Fruit fly (Drosophila melanogaster) whole organism, wandering third instar larva: ENCODE measurements around the gene TwdlC.

Experiments
- CG32264 ChIP-seq: fragments of 200-800 bp; sonication (Bioruptor generic); optimal IDR thresholded peaks from 2 replicates; lab custom pipeline; 2016; ENCODE audit warnings: missing biosample characterization, missing genetic modification characterization
- CG9705 ChIP-seq: fragments of 200-800 bp; sonication (Bioruptor generic); optimal IDR thresholded peaks from 2 replicates; lab custom pipeline; 2018; ENCODE audit warnings: missing biosample characterization, mild to moderate bottlenecking, missing genetic modification characterization
- Dfd ChIP-seq: fragments of >200 bp; optimal IDR thresholded peaks from 2 replicates; lab custom pipeline; 2017; ENCODE audit warnings: missing biosample characterization, missing genetic modification characterization
- Dif ChIP-seq: fragments of 200-275, 200-300 bp; sonication (Bioruptor generic); optimal IDR thresholded peaks from 2 replicates; lab custom pipeline; 2018; ENCODE audit warnings: missing biosample characterization, missing genetic modification characterization; ENCODE audit not compliant: partially characterized antibody
- GATAd ChIP-seq: sonication (Bioruptor generic); optimal IDR thresholded peaks from 2 replicates; lab custom pipeline; 2016; ENCODE audit warnings: missing biosample characterization, missing genetic modification characterization
- HLH106 ChIP-seq: fragments of 200-800 bp; optimal IDR thresholded peaks from 3 replicates; lab custom pipeline; 2019; ENCODE audit warnings: missing biosample characterization, mild to moderate bottlenecking, missing genetic modification characterization, moderate library complexity
- Hnf4 ChIP-seq: fragments of 200-800 bp; sonication (Bioruptor generic); optimal IDR thresholded peaks from 2 replicates; lab custom pipeline; 2016; ENCODE audit warnings: missing biosample characterization, mild to moderate bottlenecking, missing genetic modification characterization
- Hr78 ChIP-seq: fragments of >200 bp; optimal IDR thresholded peaks from 2 replicates; lab custom pipeline; 2017; ENCODE audit warnings: missing biosample characterization, missing genetic modification characterization
- Hr83 ChIP-seq: fragments of 200-300 bp; sonication (Bioruptor generic); optimal IDR thresholded peaks from 2 replicates; lab custom pipeline; 2016; ENCODE audit warnings: missing biosample characterization, mild to moderate bottlenecking, missing genetic modification characterization, moderate library complexity; ENCODE audit not compliant: poor library complexity, severe bottlenecking
- Myc ChIP-seq: fragments of >200 bp; optimal IDR thresholded peaks from 2 replicates; lab custom pipeline; 2017
- Rel ChIP-seq, 2 experiments: fragments of 200-800 bp; sonication (Bioruptor generic) in 1 of 2; optimal IDR thresholded peaks; 2 replicates in 1 of 2; 3 replicates in 1 of 2; lab custom pipeline; 2016 to 2019; ENCODE audit warnings: mild to moderate bottlenecking in 2 of 2, missing biosample characterization in 2 of 2, missing genetic modification characterization in 2 of 2, moderate library complexity in 1 of 2
- Sp1 ChIP-seq: fragments of 200-800 bp; sonication (Bioruptor generic); optimal IDR thresholded peaks from 3 replicates; lab custom pipeline; 2019; ENCODE audit warnings: missing biosample characterization, mild to moderate bottlenecking, missing genetic modification characterization, moderate library complexity
- Vsx2 ChIP-seq: fragments of 200-300, 225-300 bp; sonication (Bioruptor generic); optimal IDR thresholded peaks from 2 replicates; lab custom pipeline; 2018; ENCODE audit warnings: missing biosample characterization, missing genetic modification characterization; ENCODE audit not compliant: partially characterized antibody
- br ChIP-seq: fragments of 200-800 bp; sonication (Bioruptor generic); optimal IDR thresholded peaks from 2 replicates; lab custom pipeline; 2016; ENCODE audit warnings: missing biosample characterization, missing genetic modification characterization
- brk ChIP-seq: fragments of 200-800 bp; sonication (Bioruptor generic); optimal IDR thresholded peaks from 2 replicates; lab custom pipeline; 2016; ENCODE audit warnings: missing biosample characterization, mild to moderate bottlenecking, missing genetic modification characterization
- dmrt93B ChIP-seq: fragments of 200-800 bp; sonication (Bioruptor generic); optimal IDR thresholded peaks from 2 replicates; lab custom pipeline; 2018; ENCODE audit warnings: missing biosample characterization, mild to moderate bottlenecking, missing genetic modification characterization
- ey ChIP-seq: fragments of 200-800 bp; sonication (Bioruptor generic); optimal IDR thresholded peaks from 2 replicates; lab custom pipeline; 2016; ENCODE audit warnings: missing biosample characterization, missing genetic modification characterization
- foxo ChIP-seq, 2 experiments: fragments of 200-800 bp; sonication (Bioruptor generic); optimal IDR thresholded peaks; 2 replicates in 1 of 2; 3 replicates in 1 of 2; lab custom pipeline; 2016 to 2017; ENCODE audit warnings: missing biosample characterization in 2 of 2, missing genetic modification characterization in 2 of 2
- fru ChIP-seq: fragments of 200-800 bp; sonication (Bioruptor generic); optimal IDR thresholded peaks from 3 replicates; lab custom pipeline; 2016; ENCODE audit warnings: missing biosample characterization, mild to moderate bottlenecking, missing genetic modification characterization
- h ChIP-seq: fragments of 200-800 bp; sonication (Bioruptor generic); optimal IDR thresholded peaks from 3 replicates; lab custom pipeline; 2016; ENCODE audit warnings: missing biosample characterization, mild to moderate bottlenecking, missing genetic modification characterization
- jim ChIP-seq: fragments of 175-275, 200-325 bp; sonication (Bioruptor generic); optimal IDR thresholded peaks from 2 replicates; lab custom pipeline; 2016; ENCODE audit warnings: missing biosample characterization, mild to moderate bottlenecking, missing genetic modification characterization
- lola ChIP-seq: fragments of >200 bp; optimal IDR thresholded peaks from 2 replicates; lab custom pipeline; 2017; ENCODE audit warnings: missing biosample characterization, missing genetic modification characterization
- pan ChIP-seq: fragments of >200 bp; optimal IDR thresholded peaks from 2 replicates; lab custom pipeline; 2017
- psq ChIP-seq: fragments of 200-800 bp; sonication (Bioruptor generic); optimal IDR thresholded peaks from 3 replicates; lab custom pipeline; 2017; ENCODE audit warnings: missing biosample characterization, mild to moderate bottlenecking, missing genetic modification characterization, moderate library complexity
- rgr ChIP-seq: fragments of 200-800 bp; sonication (Bioruptor generic); optimal IDR thresholded peaks from 3 replicates; lab custom pipeline; 2016; ENCODE audit warnings: missing biosample characterization, mild to moderate bottlenecking, missing genetic modification characterization
- sage ChIP-seq: fragments of 200-800 bp; sonication (Bioruptor generic); optimal IDR thresholded peaks from 2 replicates; lab custom pipeline; 2016; ENCODE audit warnings: missing biosample characterization, mild to moderate bottlenecking, missing genetic modification characterization
- tai ChIP-seq: sonication (Bioruptor generic); optimal IDR thresholded peaks from 2 replicates; lab custom pipeline; 2016; ENCODE audit warnings: missing biosample characterization, missing genetic modification characterization
- usp ChIP-seq: fragments of >200 bp; optimal IDR thresholded peaks from 2 replicates; lab custom pipeline; 2017; ENCODE audit warnings: missing biosample characterization, missing genetic modification characterization
- woc ChIP-seq: sonication (Bioruptor generic); optimal IDR thresholded peaks from 2 replicates; lab custom pipeline; 2016; ENCODE audit warnings: missing biosample characterization, mild to moderate bottlenecking, missing genetic modification characterization

TwdlC gene

dm6 chr3R:26996642-26997041 is 2.0 kb downstream of the TwdlC start, which contains the start of gene RYa-R:
Gene RYa-R (plus strand): TSS chr3R:26996980.
- TF ChIP-seq Hr78 (GFP tag; lab: Kevin White, UChicago) (no peak), usp (no peak), Hr83 (GFP tag; lab: Kevin White, UChicago) (no peak), GATAd (no peak), lola (no peak), rgr (GFP tag; lab: Kevin White, UChicago) (no peak), sage (GFP tag; lab: Kevin White, UChicago) (no peak), brk (GFP tag; lab: Kevin White, UChicago) (no peak), jim (GFP tag; lab: Kevin White, UChicago) (no peak), Myc (lab: Kevin White, UChicago) (no peak), ey (GFP tag; lab: Kevin White, UChicago) (no peak), fru (no peak), CG32264 (GFP tag; lab: Kevin White, UChicago) (no peak), Hnf4 (GFP tag; lab: Kevin White, UChicago) (no peak), tai (GFP tag; lab: Kevin White, UChicago) (no peak)

dm6 chr3R:26999452-26999851 is 4.8 kb downstream of the TwdlC start, which contains the start of gene CG31077:
Gene CG31077 (plus strand): TSS chr3R:26999752.
- no peak for TF ChIP-seq Sp1 (GFP tag; lab: Kevin White, UChicago)
- TF ChIP-seq dmrt93B (GFP tag; lab: Kevin White, UChicago) = no peak
- no peak for TF ChIP-seq CG9705 (GFP tag; lab: Kevin White, UChicago)

- TF ChIP-seq usp = no peak
- no peak for TF ChIP-seq jim (GFP tag; lab: Kevin White, UChicago)
- TF ChIP-seq lola = no peak
- no peak for TF ChIP-seq dmrt93B (GFP tag; lab: Kevin White, UChicago)
- no peak for TF ChIP-seq ey (GFP tag; lab: Kevin White, UChicago)
- no peak for TF ChIP-seq Rel (GFP tag; optimal IDR thresholded peaks at IDR 0.05; lab: Kevin White, UChicago)
- no peak for TF ChIP-seq Rel (tag; optimal IDR thresholded peaks at IDR 0.05; lab: Kevin White, UChicago)
- TF ChIP-seq Vsx2 = no peak
- no peak for TF ChIP-seq pan
- no peak for TF ChIP-seq foxo (GFP tag; optimal IDR thresholded peaks at IDR 0.05; lab: Kevin White, UChicago)
- TF ChIP-seq rgr (GFP tag; lab: Kevin White, UChicago) = no peak
- TF ChIP-seq Hnf4 (GFP tag; lab: Kevin White, UChicago) = no peak
- TF ChIP-seq GATAd = no peak
- TF ChIP-seq Dif (GFP tag; lab: Kevin White, UChicago) = no peak
- TF ChIP-seq Sp1 (GFP tag; lab: Kevin White, UChicago) = no peak
- TF ChIP-seq br (GFP tag; lab: Kevin White, UChicago) = no peak
Observed at dm6 chr3R:27002787-27003186, 8.2 kb downstream of the TwdlC start.

- TF ChIP-seq HLH106 (tag; lab: Kevin White, UChicago) (no peak), br (GFP tag; lab: Kevin White, UChicago) (no peak), sage (GFP tag; lab: Kevin White, UChicago) (no peak), foxo (GFP tag; optimal IDR thresholded peaks at IDR 0.05; lab: Kevin White, UChicago) (no peak), rgr (GFP tag; lab: Kevin White, UChicago) (no peak), psq (GFP tag; lab: Kevin White, UChicago) (no peak), Dfd (GFP tag; lab: Kevin White, UChicago) (no peak), usp (no peak), dmrt93B (GFP tag; lab: Kevin White, UChicago) (no peak)
Observed at dm6 chr3R:27005338-27005737, 10.7 kb downstream of the TwdlC start, which contains the start of gene CG6296. Gene CG6296 (minus strand): TSS chr3R:27005469.

- no peak for TF ChIP-seq Hnf4 (GFP tag; lab: Kevin White, UChicago)
- no peak for TF ChIP-seq Vsx2
- no peak for TF ChIP-seq h (GFP tag; lab: Kevin White, UChicago)
- no peak for TF ChIP-seq GATAd
- TF ChIP-seq lola = no peak
- no peak for TF ChIP-seq fru
- TF ChIP-seq HLH106 (tag; lab: Kevin White, UChicago) = no peak
- no peak for TF ChIP-seq CG32264 (GFP tag; lab: Kevin White, UChicago)
- no peak for TF ChIP-seq foxo (GFP tag; optimal IDR thresholded peaks at IDR 0.05; lab: Kevin White, UChicago)
- TF ChIP-seq jim (GFP tag; lab: Kevin White, UChicago) = no peak
- TF ChIP-seq, all 38 proteins: peak for 0
Observed at dm6 chr3R:27007022-27007421, 12.4 kb downstream of the TwdlC start, which contains the start of gene CG6295. Gene CG6295 (minus strand): TSS chr3R:27007055.

- TF ChIP-seq woc (GFP tag; lab: Kevin White, UChicago) (no peak), Rel (GFP tag; optimal IDR thresholded peaks at IDR 0.05; lab: Kevin White, UChicago) (no peak), Rel (tag; optimal IDR thresholded peaks at IDR 0.05; lab: Kevin White, UChicago) (no peak), Sp1 (GFP tag; lab: Kevin White, UChicago) (no peak), dmrt93B (GFP tag; lab: Kevin White, UChicago) (no peak), CG32264 (GFP tag; lab: Kevin White, UChicago) (no peak), br (GFP tag; lab: Kevin White, UChicago) (no peak), CG9705 (GFP tag; lab: Kevin White, UChicago) (no peak), Hr83 (GFP tag; lab: Kevin White, UChicago) (no peak), Dif (GFP tag; lab: Kevin White, UChicago) (no peak), usp (no peak), pan (no peak)
Observed at dm6 chr3R:27018187-27018586, 23.6 kb downstream of the TwdlC start, which contains the start of gene CG17192. Gene CG17192 (minus strand): TSS chr3R:27018287.
